Worm (Caenorhabditis elegans) whole organism, mixed stage, embryonic: ENCODE data around the gene T28D9.1.

Experiments
- blmp-1 ChIP-seq: fragments of 150-350 bp; optimal IDR thresholded peaks from 2 replicates; lab custom pipeline; 2014; ENCODE audit warnings: missing biosample characterization, missing genetic modification characterization
- elt-3 ChIP-seq: fragments of 150-350 bp; optimal IDR thresholded peaks from 2 replicates; lab custom pipeline; 2014; ENCODE audit warnings: missing biosample characterization, missing genetic modification characterization
- flh-1 ChIP-seq: fragments of 200-800 bp; sonication (Bioruptor generic); optimal IDR thresholded peaks from 2 replicates; lab custom pipeline; 2018; ENCODE audit warnings: mild to moderate bottlenecking, missing genetic modification characterization, moderate library complexity, missing compliant biosample characterization
- ham-2 ChIP-seq: fragments of 200-800 bp; sonication (Bioruptor generic); optimal IDR thresholded peaks from 2 replicates; lab custom pipeline; 2018; ENCODE audit warnings: mild to moderate bottlenecking, missing genetic modification characterization, missing compliant biosample characterization
- hlh-1 ChIP-seq: fragments of 150-350 bp; optimal IDR thresholded peaks from 2 replicates; lab custom pipeline; 2014; ENCODE audit warnings: missing biosample characterization, missing genetic modification reagents, missing genetic modification characterization
- mep-1 ChIP-seq: fragments of 150-350 bp; optimal IDR thresholded peaks from 2 replicates; lab custom pipeline; 2017; ENCODE audit warnings: missing biosample characterization, missing genetic modification reagents, missing genetic modification characterization, inconsistent platforms
- nhr-12 ChIP-seq: fragments of 150-350 bp; optimal IDR thresholded peaks from 2 replicates; lab custom pipeline; 2014; ENCODE audit warnings: missing biosample characterization, missing genetic modification characterization
- nhr-28 ChIP-seq: fragments of 150-350 bp; optimal IDR thresholded peaks from 2 replicates; lab custom pipeline; 2014; ENCODE audit warnings: missing biosample characterization, missing genetic modification characterization
- nhr-76 ChIP-seq: sonication (generic microtip); optimal IDR thresholded peaks from 2 replicates; lab custom pipeline; 2017; ENCODE audit warnings: missing biosample characterization, missing genetic modification characterization
- pha-4 ChIP-seq: fragments of 150-350 bp; optimal IDR thresholded peaks from 2 replicates; lab custom pipeline; 2018; ENCODE audit warnings: missing biosample characterization, missing genetic modification reagents, missing genetic modification characterization
- snpc-4 ChIP-seq: fragments of 150-350 bp; optimal IDR thresholded peaks from 2 replicates; lab custom pipeline; 2014; ENCODE audit warnings: missing biosample characterization, missing genetic modification characterization
- sptf-1 ChIP-seq: sonication (generic microtip); optimal IDR thresholded peaks from 2 replicates; lab custom pipeline; 2017; ENCODE audit warnings: mild to moderate bottlenecking, missing genetic modification characterization, moderate library complexity, missing compliant biosample characterization
- unc-39 ChIP-seq: fragments of 150-350 bp; optimal IDR thresholded peaks from 2 replicates; lab custom pipeline; 2014; ENCODE audit warnings: missing biosample characterization, missing genetic modification characterization
- unc-62 ChIP-seq: fragments of 150-350 bp; optimal IDR thresholded peaks from 2 replicates; lab custom pipeline; 2014; ENCODE audit warnings: missing biosample characterization, missing genetic modification reagents, missing genetic modification characterization

DNA sequence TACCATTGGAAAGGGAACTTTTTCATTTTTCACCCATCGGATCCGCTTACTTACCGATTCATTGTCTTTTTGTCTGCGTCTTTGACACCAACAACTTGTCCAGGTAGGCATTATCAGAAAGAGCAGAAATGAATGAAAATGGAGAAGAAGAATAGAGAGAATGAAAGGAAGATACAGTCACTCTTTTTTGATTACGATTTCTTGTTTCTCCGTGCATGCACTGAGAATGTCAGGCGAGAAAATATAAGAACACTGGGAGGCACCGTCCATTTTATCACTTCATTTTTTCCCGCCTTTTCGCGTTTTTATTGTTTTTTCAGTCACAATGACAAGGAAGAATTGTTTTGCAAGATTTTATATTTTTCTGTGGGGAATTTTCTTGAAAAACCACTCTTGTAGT is 22.9 kb upstream of the T28D9.1 start:
- TF ChIP-seq ham-2 (no peak), sptf-1 (no peak), unc-39 (no peak), unc-62 (GFP tag; lab: Kevin White, UChicago) (no peak), snpc-4 (tag; lab: Kevin White, UChicago) (no peak), pha-4 (tag; lab: Kevin White, UChicago) (no peak), nhr-76 (tag; lab: Kevin White, UChicago) (no peak), elt-3 (tag; lab: Kevin White, UChicago) (no peak), nhr-12 (tag; lab: Kevin White, UChicago) (no peak), flh-1 (GFP tag; lab: Kevin White, UChicago) (no peak), hlh-1 (no peak), blmp-1 (tag; lab: Kevin White, UChicago) (no peak), nhr-28 (tag; lab: Kevin White, UChicago) (no peak), mep-1 (no peak)
